Fruit fly (Drosophila melanogaster) whole organism, embryonic: Measurements from ENCODE around the gene CG1542.

ENCODE experiments used
- CG10565 ChIP-seq: fragments of 200-800 bp; sonication (Bioruptor generic); optimal IDR thresholded peaks from 3 replicates; lab custom pipeline; 2016; ENCODE audit warnings: missing biosample characterization, mild to moderate bottlenecking, missing genetic modification characterization
- CG11398 ChIP-seq: fragments of 200-800 bp; sonication (Bioruptor generic); optimal IDR thresholded peaks from 2 replicates; lab custom pipeline; 2016; ENCODE audit warnings: missing biosample characterization, missing genetic modification characterization
- CG11456 ChIP-seq: fragments of 200-800 bp; sonication (Bioruptor generic); IDR thresholded peaks from 3 replicates; pipeline ENCODE4 v1.3.6; 2022; ENCODE audit warnings: missing biosample characterization, missing genetic modification characterization
- CG11504 ChIP-seq: fragments of 200-800 bp; sonication (Bioruptor generic); optimal IDR thresholded peaks from 3 replicates; lab custom pipeline; 2019; ENCODE audit warnings: missing biosample characterization, mild to moderate bottlenecking, missing genetic modification characterization, moderate library complexity
- CG12155 ChIP-seq: fragments of 200-800 bp; sonication (Bioruptor generic); optimal IDR thresholded peaks from 3 replicates; lab custom pipeline; 2016; ENCODE audit warnings: missing biosample characterization, missing genetic modification characterization
- CG12236 ChIP-seq: fragments of 200-800 bp; sonication (Bioruptor generic); optimal IDR thresholded peaks from 2 replicates; lab custom pipeline; 2016; ENCODE audit warnings: missing biosample characterization, missing genetic modification characterization
- CG12299 ChIP-seq: fragments of 200-800 bp; sonication (Bioruptor generic); optimal IDR thresholded peaks from 2 replicates; lab custom pipeline; 2018; ENCODE audit warnings: missing biosample characterization, mild to moderate bottlenecking, missing genetic modification characterization
- CG13894 ChIP-seq: fragments of 200-800 bp; sonication (Bioruptor generic); optimal IDR thresholded peaks from 3 replicates; lab custom pipeline; 2018; ENCODE audit warnings: missing biosample characterization, mild to moderate bottlenecking, missing genetic modification characterization, moderate library complexity
- CG14441 ChIP-seq: fragments of 200-800 bp; sonication (Bioruptor generic); IDR thresholded peaks from 2 replicates; pipeline ENCODE4 v1.3.6; 2022; ENCODE audit warnings: missing biosample characterization, missing genetic modification characterization
- CG14667 ChIP-seq: fragments of 200-800 bp; sonication (Bioruptor generic); IDR thresholded peaks from 2 replicates; pipeline ENCODE4 v1.3.6; 2022; ENCODE audit warnings: missing biosample characterization, missing genetic modification characterization
- CG15696 ChIP-seq: fragments of 200-800 bp; sonication (Bioruptor generic); optimal IDR thresholded peaks from 2 replicates; lab custom pipeline; 2019; ENCODE audit warnings: missing biosample characterization, mild to moderate bottlenecking, missing genetic modification characterization, moderate library complexity
- CG2120 ChIP-seq: fragments of 200-800 bp; sonication (Bioruptor generic); optimal IDR thresholded peaks from 3 replicates; lab custom pipeline; 2016; ENCODE audit warnings: missing biosample characterization, missing genetic modification characterization
- CG2678 ChIP-seq: fragments of 200-800 bp; sonication (Bioruptor generic); optimal IDR thresholded peaks from 3 replicates; lab custom pipeline; 2019; ENCODE audit warnings: missing biosample characterization, mild to moderate bottlenecking, missing genetic modification characterization, moderate library complexity
- CG31388 ChIP-seq: fragments of 200-800 bp; sonication (Bioruptor generic); optimal IDR thresholded peaks from 2 replicates; lab custom pipeline; 2016; ENCODE audit warnings: missing biosample characterization, missing genetic modification characterization
- CG32532 ChIP-seq: fragments of 200-800 bp; sonication (Bioruptor generic); IDR thresholded peaks from 2 replicates; pipeline ENCODE4 v1.3.6; 2022; ENCODE audit warnings: missing biosample characterization, missing genetic modification characterization
- CG32772 ChIP-seq: fragments of 200-800 bp; sonication (Bioruptor generic); IDR thresholded peaks from 2 replicates; pipeline ENCODE4 v1.3.6; 2022; ENCODE audit warnings: missing biosample characterization, missing genetic modification characterization
- CG3838 ChIP-seq: fragments of 200-800 bp; sonication (Bioruptor generic); optimal IDR thresholded peaks from 3 replicates; lab custom pipeline; 2016; ENCODE audit warnings: missing biosample characterization, missing genetic modification characterization
- CG3995 ChIP-seq: fragments of 200-800 bp; sonication (Bioruptor generic); optimal IDR thresholded peaks from 3 replicates; lab custom pipeline; 2016; ENCODE audit warnings: missing biosample characterization, missing genetic modification characterization
- CG4730 ChIP-seq: fragments of 200-800 bp; sonication (Bioruptor generic); IDR thresholded peaks from 2 replicates; pipeline ENCODE4 v1.3.6; 2022; ENCODE audit warnings: missing biosample characterization, missing genetic modification characterization
- CG6765 ChIP-seq: fragments of 200-800 bp; sonication (Bioruptor generic); optimal IDR thresholded peaks from 3 replicates; lab custom pipeline; 2017; ENCODE audit warnings: missing biosample characterization, mild to moderate bottlenecking, missing genetic modification characterization
- CG6854 ChIP-seq: fragments of 200-800 bp; sonication (Bioruptor generic); optimal IDR thresholded peaks from 3 replicates; lab custom pipeline; 2017; ENCODE audit warnings: missing biosample characterization, mild to moderate bottlenecking, missing genetic modification characterization
- CG7556 ChIP-seq: fragments of 200-800 bp; sonication (Bioruptor generic); optimal IDR thresholded peaks from 2 replicates; lab custom pipeline; 2017; ENCODE audit warnings: missing biosample characterization, mild to moderate bottlenecking, missing genetic modification characterization
- CG7786 ChIP-seq: fragments of 200-800 bp; sonication (Bioruptor generic); optimal IDR thresholded peaks from 2 replicates; lab custom pipeline; 2016; ENCODE audit warnings: missing biosample characterization, missing genetic modification characterization
- CG7839 ChIP-seq: fragments of 200-800 bp; sonication (Bioruptor generic); optimal IDR thresholded peaks from 3 replicates; lab custom pipeline; 2018; ENCODE audit warnings: missing biosample characterization, mild to moderate bottlenecking, missing genetic modification characterization, moderate library complexity
- CG8765 ChIP-seq: fragments of 200-800 bp; sonication (Bioruptor generic); IDR thresholded peaks from 2 replicates; pipeline ENCODE4 v1.3.6; 2022; ENCODE audit warnings: missing biosample characterization, missing genetic modification characterization
- CG8944 ChIP-seq: fragments of 200-800 bp; sonication (Bioruptor generic); optimal IDR thresholded peaks from 3 replicates; lab custom pipeline; 2016; ENCODE audit warnings: missing biosample characterization, missing genetic modification characterization
- CG9215 ChIP-seq: fragments of 200-800 bp; sonication (Bioruptor generic); IDR thresholded peaks from 2 replicates; pipeline ENCODE4 v1.3.6; 2022; ENCODE audit warnings: missing biosample characterization, missing genetic modification characterization
- CTCF ChIP-seq: fragments of 200-800 bp; sonication (Bioruptor generic); optimal IDR thresholded peaks from 2 replicates; lab custom pipeline; 2017; ENCODE audit warnings: missing biosample characterization, mild to moderate bottlenecking, missing genetic modification characterization, moderate library complexity
- ERR ChIP-seq: fragments of 200-800 bp; sonication (Bioruptor generic); optimal IDR thresholded peaks from 2 replicates; lab custom pipeline; 2016; ENCODE audit warnings: missing biosample characterization, missing genetic modification characterization
- Hey ChIP-seq: fragments of 200-800 bp; sonication (Bioruptor generic); optimal IDR thresholded peaks from 3 replicates; lab custom pipeline; 2018; ENCODE audit warnings: missing biosample characterization, mild to moderate bottlenecking, missing genetic modification characterization
- Myb ChIP-seq: fragments of 200-800 bp; sonication (Bioruptor generic); optimal IDR thresholded peaks from 2 replicates; lab custom pipeline; 2016; ENCODE audit warnings: missing biosample characterization, missing genetic modification characterization
- Scr ChIP-seq: fragments of 200-800 bp; sonication (Bioruptor generic); IDR thresholded peaks from 2 replicates; pipeline ENCODE4 v1.3.6; 2022; ENCODE audit warnings: missing biosample characterization, missing genetic modification characterization; ENCODE audit not compliant: partially characterized antibody
- Ssrp ChIP-seq: fragments of 200-800 bp; sonication (Bioruptor generic); optimal IDR thresholded peaks from 2 replicates; lab custom pipeline; 2018; ENCODE audit warnings: missing biosample characterization, mild to moderate bottlenecking, missing genetic modification characterization, moderate library complexity
- ab ChIP-seq: fragments of 200-800 bp; sonication (Bioruptor generic); optimal IDR thresholded peaks from 2 replicates; lab custom pipeline; 2016; ENCODE audit warnings: missing biosample characterization, missing genetic modification characterization
- amos ChIP-seq: fragments of 200-800 bp; sonication (Bioruptor generic); IDR thresholded peaks from 2 replicates; pipeline ENCODE4 v1.3.6; 2022; ENCODE audit warnings: missing biosample characterization, missing genetic modification characterization; ENCODE audit not compliant: partially characterized antibody
- bcd ChIP-seq: fragments of 200-800 bp; sonication (Bioruptor generic); optimal IDR thresholded peaks from 2 replicates; lab custom pipeline; 2017; ENCODE audit warnings: missing biosample characterization, mild to moderate bottlenecking, missing genetic modification characterization
- btn ChIP-seq: fragments of 200-800 bp; sonication (Bioruptor generic); optimal IDR thresholded peaks from 2 replicates; lab custom pipeline; 2016; ENCODE audit warnings: missing biosample characterization, missing genetic modification characterization
- caup ChIP-seq: fragments of 200-800 bp; sonication (Bioruptor generic); optimal IDR thresholded peaks from 3 replicates; lab custom pipeline; 2017; ENCODE audit warnings: missing biosample characterization, mild to moderate bottlenecking, missing genetic modification characterization, moderate library complexity; ENCODE audit not compliant: severe bottlenecking
- chm ChIP-seq: fragments of 200-800 bp; sonication (Bioruptor generic); IDR thresholded peaks from 2 replicates; pipeline ENCODE4 v1.3.6; 2022; ENCODE audit warnings: missing biosample characterization, missing genetic modification characterization
- dan ChIP-seq: fragments of 200-800 bp; sonication (Bioruptor generic); IDR thresholded peaks from 2 replicates; pipeline ENCODE4 v1.3.6; 2022; ENCODE audit warnings: missing biosample characterization, missing genetic modification characterization
- ewg ChIP-seq: fragments of 200-800 bp; sonication (Bioruptor generic); optimal IDR thresholded peaks from 3 replicates; lab custom pipeline; 2017; ENCODE audit warnings: mild to moderate bottlenecking, missing biosample characterization, missing genetic modification reagents, missing genetic modification characterization
- grn ChIP-seq: fragments of 200-800 bp; sonication (Bioruptor generic); optimal IDR thresholded peaks from 3 replicates; lab custom pipeline; 2017; ENCODE audit warnings: missing biosample characterization, missing genetic modification characterization
- hb ChIP-seq: fragments of 200-800 bp; sonication (Bioruptor generic); IDR thresholded peaks from 3 replicates; pipeline ENCODE4 v1.3.6; 2022; ENCODE audit warnings: missing biosample characterization, missing genetic modification characterization; ENCODE audit not compliant: partially characterized antibody
- lab ChIP-seq: fragments of 200-800 bp; sonication (Bioruptor generic); optimal IDR thresholded peaks from 3 replicates; lab custom pipeline; 2017; ENCODE audit warnings: missing biosample characterization, missing genetic modification characterization, mild to moderate bottlenecking, moderate library complexity, missing genetic modification reagents
- pros ChIP-seq: fragments of 200-800 bp; sonication (Bioruptor generic); optimal IDR thresholded peaks from 3 replicates; lab custom pipeline; 2019; ENCODE audit warnings: missing biosample characterization, mild to moderate bottlenecking, missing genetic modification characterization, moderate library complexity
- ro ChIP-seq: fragments of 200-800 bp; sonication (Bioruptor generic); IDR thresholded peaks from 2 replicates; pipeline ENCODE4 v1.3.6; 2022; ENCODE audit warnings: missing biosample characterization, missing genetic modification characterization
- schlank ChIP-seq: fragments of 200-800 bp; sonication (Bioruptor generic); optimal IDR thresholded peaks from 2 replicates; lab custom pipeline; 2018; ENCODE audit warnings: missing biosample characterization, mild to moderate bottlenecking, missing genetic modification characterization
- seq ChIP-seq: fragments of 200-800 bp; sonication (Bioruptor generic); IDR thresholded peaks from 2 replicates; pipeline ENCODE4 v1.3.6; 2022; ENCODE audit warnings: missing biosample characterization, missing genetic modification characterization
- slbo ChIP-seq: fragments of 200-800 bp; sonication (Bioruptor generic); IDR thresholded peaks from 2 replicates; pipeline ENCODE4 v1.3.6; 2022; ENCODE audit warnings: missing biosample characterization, missing genetic modification characterization
- sna ChIP-seq: fragments of 200-800 bp; sonication (Bioruptor generic); IDR thresholded peaks from 2 replicates; pipeline ENCODE4 v1.3.6; 2022; ENCODE audit warnings: missing biosample characterization, missing genetic modification characterization; ENCODE audit not compliant: partially characterized antibody
- usp ChIP-seq: fragments of >200 bp; optimal IDR thresholded peaks from 2 replicates; lab custom pipeline; 2017; ENCODE audit warnings: missing biosample characterization, missing genetic modification characterization
- vnd ChIP-seq: fragments of 200-800 bp; sonication (Bioruptor generic); IDR thresholded peaks from 3 replicates; pipeline ENCODE4 v1.3.6; 2022; ENCODE audit warnings: missing biosample characterization, missing genetic modification characterization; ENCODE audit not compliant: partially characterized antibody
- yki ChIP-seq: fragments of >200 bp; optimal IDR thresholded peaks from 3 replicates; lab custom pipeline; 2018

CG1542 gene

dm6 chr3R:31215830-31216229 is 2.6 kb downstream of the CG1542 start, which contains the start of gene CG15561 (continued):
- TF ChIP-seq Scr (GFP tag; lab: Robert Waterston, UW) (no peak), CG9215 (GFP tag; lab: Robert Waterston, UW) (no peak), Hey (tag; lab: Kevin White, UChicago) (peak; percentile 6), CG7556 (GFP tag; lab: Kevin White, UChicago) (no peak), CG2678 (tag; lab: Kevin White, UChicago) (no peak), CG8765 (GFP tag; lab: Robert Waterston, UW) (no peak), slbo (no peak), ERR (GFP tag; lab: Kevin White, UChicago) (no peak), CG13894 (peak; percentile 80), bcd (GFP tag; lab: Kevin White, UChicago) (peak; percentile 50), Myb (GFP tag; lab: Kevin White, UChicago) (peak; percentile 56), Ssrp (peak; percentile 2), lab (GFP tag; lab: Kevin White, UChicago) (no peak), CG3838 (GFP tag; lab: Kevin White, UChicago) (no peak), CG11504 (tag; lab: Kevin White, UChicago) (no peak), CG2120 (no peak), CG14441 (GFP tag; lab: Robert Waterston, UW) (no peak), yki (lab: Kevin White, UChicago) (no peak), CG12236 (GFP tag; lab: Kevin White, UChicago) (peak; percentile 20), CG8944 (peak; percentile 0), CG7839 (tag; lab: Kevin White, UChicago) (no peak), CG31388 (no peak), ewg (GFP tag; lab: Kevin White, UChicago) (peak; percentile 20), usp (GFP tag; lab: Kevin White, UChicago) (no peak), hb (no peak), CG15696 (tag; lab: Kevin White, UChicago) (peak; percentile 52), caup (GFP tag; lab: Kevin White, UChicago) (peak; percentile 73), seq (GFP tag; lab: Robert Waterston, UW) (no peak), btn (GFP tag; lab: Kevin White, UChicago) (peak; percentile 50), CTCF (GFP tag; lab: Kevin White, UChicago) (peak; percentile 48), CG11456 (no peak), sna (GFP tag; lab: Robert Waterston, UW) (no peak), CG6765 (no peak), CG7786 (GFP tag; lab: Kevin White, UChicago) (peak; percentile 32), CG11398 (GFP tag; lab: Kevin White, UChicago) (no peak), amos (no peak), CG32772 (GFP tag; lab: Robert Waterston, UW) (no peak), pros (no peak), CG12299 (tag; lab: Kevin White, UChicago) (no peak), ro (GFP tag; lab: Robert Waterston, UW) (no peak), schlank (tag; lab: Kevin White, UChicago) (no peak), CG32532 (no peak), dan (GFP tag; lab: Robert Waterston, UW) (no peak), CG4730 (GFP tag; lab: Robert Waterston, UW) (no peak), CG14667 (no peak), vnd (GFP tag; lab: Robert Waterston, UW) (no peak), ab (GFP tag; lab: Kevin White, UChicago) (no peak), chm (GFP tag; lab: Robert Waterston, UW) (no peak), grn (no peak), CG12155 (peak; percentile 38), CG3995 (GFP tag; lab: Kevin White, UChicago) (no peak), CG10565 (no peak), CG6854 (no peak)
